Fruit fly (Drosophila melanogaster): ENCODE data around the gene IFT46.

DNA sequence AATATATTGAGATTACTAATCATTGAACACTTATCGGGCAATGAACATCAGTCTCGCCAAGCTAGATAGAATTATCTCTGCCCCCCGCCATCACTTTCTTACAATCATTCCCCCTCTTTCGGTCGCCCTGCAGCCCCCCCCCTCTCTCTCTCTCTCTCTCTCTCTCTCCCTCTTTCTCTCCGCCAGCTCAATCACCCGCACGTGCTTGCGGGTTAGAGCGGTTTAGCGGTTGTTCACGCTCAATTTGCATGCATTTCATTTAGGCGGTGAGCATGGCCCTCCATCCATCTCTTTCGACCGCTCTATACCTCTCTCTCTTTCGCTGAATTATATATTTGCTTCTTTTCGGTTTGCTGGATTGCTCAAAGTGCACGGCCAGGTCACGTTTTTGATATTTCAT lies 13.2 kb upstream of the IFT46 start:
- TF ChIP-seq CG11093 (GFP tag; IDR thresholded peaks at IDR 0.05) (no peak), psq (GFP tag; optimal IDR thresholded peaks at IDR 0.05) (no peak), CG6791 (GFP tag; IDR thresholded peaks at IDR 0.05; ENCODE audit: partially characterized antibody) (no peak), inv (GFP tag; IDR thresholded peaks at IDR 0.05; ENCODE audit: partially characterized antibody) (no peak), Asciz (GFP tag; optimal IDR thresholded peaks at IDR 0.05) (no peak), vnd (GFP tag; IDR thresholded peaks at IDR 0.05; ENCODE audit: partially characterized antibody) (no peak), Nf-YC (tag; optimal IDR thresholded peaks at IDR 0.05) (no peak), CG1603 (tag; optimal IDR thresholded peaks at IDR 0.05) (no peak), CG18619 (GFP tag; optimal IDR thresholded peaks at IDR 0.05) (no peak), jumu (GFP tag; optimal IDR thresholded peaks at IDR 0.05) (no peak), Hey (tag; optimal IDR thresholded peaks at IDR 0.05) (no peak), h (optimal IDR thresholded peaks at IDR 0.05) (no peak), gsb (GFP tag; IDR thresholded peaks at IDR 0.05) (no peak)
